Worm (Caenorhabditis elegans) whole organism, L1 larva: ENCODE results near the gene C47E12.2.

Experiments
- Y116A8C.19 ChIP-seq: sonication (generic microtip); optimal IDR thresholded peaks from 2 replicates; lab custom pipeline; 2016; ENCODE audit warnings: missing compliant biosample characterization, missing genetic modification characterization, borderline replicate concordance
- blmp-1 ChIP-seq: fragments of 150-350 bp; optimal IDR thresholded peaks from 2 replicates; lab custom pipeline; 2014; ENCODE audit warnings: missing biosample characterization, missing genetic modification characterization
- ceh-8 ChIP-seq: fragments of 200-800 bp; sonication (Bioruptor generic); optimal IDR thresholded peaks from 2 replicates; lab custom pipeline; 2018; ENCODE audit warnings: mild to moderate bottlenecking, missing genetic modification characterization, moderate library complexity, missing compliant biosample characterization
- ceh-90 ChIP-seq: sonication (generic microtip); optimal IDR thresholded peaks from 2 replicates; lab custom pipeline; 2016; ENCODE audit warnings: missing genetic modification characterization, missing compliant biosample characterization
- dpl-1 ChIP-seq, 3 experiments: fragments of 150-350 bp in 2 of 3; sonication (generic microtip) in 1 of 3; optimal IDR thresholded peaks; 2 replicates each; lab custom pipeline; 2014 to 2017; ENCODE audit warnings: missing biosample characterization in 3 of 3, missing genetic modification characterization in 3 of 3, missing genetic modification reagents in 3 of 3
- dsc-1 ChIP-seq: sonication (generic microtip); optimal IDR thresholded peaks from 2 replicates; lab custom pipeline; 2016; ENCODE audit warnings: mild to moderate bottlenecking, missing genetic modification characterization, missing compliant biosample characterization
- efl-1 ChIP-seq, 4 experiments: fragments of 150-350 bp; optimal IDR thresholded peaks in 3 of 4; peaks in 1 of 4; 1 replicate in 1 of 4; 2 replicates in 3 of 4; lab custom pipeline; 2014; ENCODE audit warnings: missing biosample characterization in 2 of 4, missing genetic modification characterization in 2 of 4, missing genetic modification reagents in 2 of 4
- efl-3 ChIP-seq: fragments of 200-800 bp; sonication (Bioruptor generic); optimal IDR thresholded peaks from 2 replicates; lab custom pipeline; 2018; ENCODE audit warnings: mild to moderate bottlenecking, missing genetic modification characterization, missing compliant biosample characterization
- egl-27 ChIP-seq, 2 experiments: fragments of 150-350 bp in 1 of 2; sonication (generic microtip); optimal IDR thresholded peaks; 3 replicates each; lab custom pipeline; 2017 to 2018; ENCODE audit warnings: missing biosample characterization in 2 of 2, missing genetic modification characterization in 2 of 2, missing genetic modification reagents in 2 of 2
- elt-2 ChIP-seq: sonication (generic microtip); optimal IDR thresholded peaks from 2 replicates; lab custom pipeline; 2016; ENCODE audit warnings: missing genetic modification characterization, mild to moderate bottlenecking, inconsistent platforms, missing compliant biosample characterization, missing genetic modification reagents
- elt-3 ChIP-seq, 6 experiments: fragments of 150-350 bp in 1 of 6; sonication (generic microtip); optimal IDR thresholded peaks; 2 replicates each; lab custom pipeline; 2017 to 2018; ENCODE audit warnings: missing biosample characterization in 6 of 6, missing genetic modification characterization in 6 of 6, inconsistent platforms in 1 of 6
- fkh-8 ChIP-seq: sonication (generic microtip); optimal IDR thresholded peaks from 2 replicates; lab custom pipeline; 2016; ENCODE audit warnings: mild to moderate bottlenecking, missing genetic modification characterization, missing compliant biosample characterization
- fos-1 ChIP-seq: fragments of 150-350 bp; optimal IDR thresholded peaks from 2 replicates; lab custom pipeline; 2014; ENCODE audit warnings: missing biosample characterization, missing genetic modification characterization
- irx-1 ChIP-seq: sonication (generic microtip); optimal IDR thresholded peaks from 2 replicates; lab custom pipeline; 2016; ENCODE audit warnings: missing genetic modification characterization, missing compliant biosample characterization
- jun-1 ChIP-seq: fragments of 150-350 bp; optimal IDR thresholded peaks from 2 replicates; lab custom pipeline; 2014; ENCODE audit warnings: missing biosample characterization, missing genetic modification reagents, missing genetic modification characterization
- lin-14 ChIP-seq: fragments of 200-800 bp; sonication (Bioruptor generic); optimal IDR thresholded peaks from 2 replicates; lab custom pipeline; 2018; ENCODE audit warnings: mild to moderate bottlenecking, missing genetic modification characterization, moderate library complexity, missing compliant biosample characterization
- lin-15B ChIP-seq: fragments of 150-350 bp; sonication (generic microtip); optimal IDR thresholded peaks from 3 replicates; lab custom pipeline; 2014; ENCODE audit warnings: missing biosample characterization, missing genetic modification characterization
- lin-35 ChIP-seq, 2 experiments: fragments of 150-350 bp; optimal IDR thresholded peaks; 2 replicates each; lab custom pipeline; 2014; ENCODE audit warnings: missing biosample characterization in 2 of 2, missing genetic modification characterization in 2 of 2, missing genetic modification reagents in 2 of 2
- lsy-2 ChIP-seq, 2 experiments: fragments of 150-350 bp; optimal IDR thresholded peaks; 2 replicates each; lab custom pipeline; 2014; ENCODE audit warnings: missing biosample characterization in 2 of 2, missing genetic modification characterization in 2 of 2
- mdl-1 ChIP-seq, 2 experiments: fragments of 150-350 bp; optimal IDR thresholded peaks; 2 replicates each; lab custom pipeline; 2014 to 2017; ENCODE audit warnings: missing biosample characterization in 2 of 2, missing genetic modification characterization in 2 of 2, inconsistent platforms in 1 of 2
- nhr-20 ChIP-seq: sonication (generic microtip); optimal IDR thresholded peaks from 2 replicates; lab custom pipeline; 2016; ENCODE audit warnings: mild to moderate bottlenecking, missing genetic modification characterization, missing compliant biosample characterization
- nhr-237 ChIP-seq: fragments of 150-350 bp; optimal IDR thresholded peaks from 2 replicates; lab custom pipeline; 2014; ENCODE audit warnings: missing biosample characterization, missing genetic modification characterization
- nhr-28 ChIP-seq: fragments of 150-350 bp; optimal IDR thresholded peaks from 2 replicates; lab custom pipeline; 2014; ENCODE audit warnings: missing biosample characterization, missing genetic modification characterization
- nhr-47 ChIP-seq: sonication (generic microtip); optimal IDR thresholded peaks from 2 replicates; lab custom pipeline; 2016; ENCODE audit warnings: mild to moderate bottlenecking, missing genetic modification characterization, moderate library complexity, missing compliant biosample characterization
- nhr-71 ChIP-seq: sonication (generic microtip); optimal IDR thresholded peaks from 2 replicates; lab custom pipeline; 2016; ENCODE audit warnings: mild to moderate bottlenecking, missing genetic modification characterization, moderate library complexity, missing compliant biosample characterization
- nhr-77 ChIP-seq: fragments of 150-350 bp; optimal IDR thresholded peaks from 2 replicates; lab custom pipeline; 2014; ENCODE audit warnings: missing biosample characterization, missing genetic modification characterization
- nhr-84 ChIP-seq: sonication (generic microtip); optimal IDR thresholded peaks from 2 replicates; lab custom pipeline; 2017; ENCODE audit warnings: missing biosample characterization, missing genetic modification characterization
- nhr-85 ChIP-seq: sonication (generic microtip); peaks from one replicate; lab custom pipeline; 2016; ENCODE audit warnings: missing genetic modification characterization, inconsistent platforms, missing compliant biosample characterization
- nhr-90 ChIP-seq: sonication (generic microtip); optimal IDR thresholded peaks from 2 replicates; lab custom pipeline; 2016; ENCODE audit warnings: mild to moderate bottlenecking, missing genetic modification characterization, missing compliant biosample characterization; ENCODE audit not compliant: poor library complexity
- pax-3 ChIP-seq: fragments of 200-800 bp; sonication (Bioruptor generic); optimal IDR thresholded peaks from 2 replicates; lab custom pipeline; 2018; ENCODE audit warnings: mild to moderate bottlenecking, missing genetic modification characterization, moderate library complexity, missing compliant biosample characterization
- pqm-1 ChIP-seq: sonication (generic microtip); optimal IDR thresholded peaks from 3 replicates; lab custom pipeline; 2017; ENCODE audit warnings: missing biosample characterization, missing genetic modification characterization
- skn-1 ChIP-seq: fragments of 150-350 bp; optimal IDR thresholded peaks from 2 replicates; lab custom pipeline; 2014; ENCODE audit warnings: missing biosample characterization, missing genetic modification characterization
- snu-23 ChIP-seq: sonication (generic microtip); optimal IDR thresholded peaks from 2 replicates; lab custom pipeline; 2016; ENCODE audit warnings: missing genetic modification characterization, missing compliant biosample characterization
- sptf-1 ChIP-seq: fragments of 150-350 bp; optimal IDR thresholded peaks from 2 replicates; lab custom pipeline; 2014; ENCODE audit warnings: missing biosample characterization, missing genetic modification characterization
- unc-62 ChIP-seq: fragments of 150-350 bp; optimal IDR thresholded peaks from 2 replicates; lab custom pipeline; 2014; ENCODE audit warnings: missing biosample characterization, missing genetic modification reagents, missing genetic modification characterization
- vab-15 ChIP-seq: sonication (generic microtip); optimal IDR thresholded peaks from 2 replicates; lab custom pipeline; 2017; ENCODE audit warnings: missing genotype, mild to moderate bottlenecking, missing genetic modification characterization, missing compliant biosample characterization
- xbp-1 ChIP-seq: sonication (generic microtip); optimal IDR thresholded peaks from 2 replicates; lab custom pipeline; 2016; ENCODE audit warnings: missing genetic modification characterization, missing compliant biosample characterization
- zip-4 ChIP-seq: fragments of 200-800 bp; sonication (Bioruptor generic); optimal IDR thresholded peaks from 2 replicates; lab custom pipeline; 2018; ENCODE audit warnings: mild to moderate bottlenecking, missing genetic modification characterization, moderate library complexity, missing compliant biosample characterization
- ztf-11 ChIP-seq, 2 experiments: sonication (generic microtip); optimal IDR thresholded peaks; 2 replicates each; lab custom pipeline; 2016 to 2017; ENCODE audit warnings: missing genetic modification characterization in 2 of 2, missing biosample characterization in 1 of 2, missing compliant biosample characterization in 1 of 2
- ztf-4 ChIP-seq: fragments of 150-350 bp; optimal IDR thresholded peaks from 2 replicates; lab custom pipeline; 2014; ENCODE audit warnings: missing biosample characterization, missing genetic modification characterization

The C47E12.2 gene

DNA sequence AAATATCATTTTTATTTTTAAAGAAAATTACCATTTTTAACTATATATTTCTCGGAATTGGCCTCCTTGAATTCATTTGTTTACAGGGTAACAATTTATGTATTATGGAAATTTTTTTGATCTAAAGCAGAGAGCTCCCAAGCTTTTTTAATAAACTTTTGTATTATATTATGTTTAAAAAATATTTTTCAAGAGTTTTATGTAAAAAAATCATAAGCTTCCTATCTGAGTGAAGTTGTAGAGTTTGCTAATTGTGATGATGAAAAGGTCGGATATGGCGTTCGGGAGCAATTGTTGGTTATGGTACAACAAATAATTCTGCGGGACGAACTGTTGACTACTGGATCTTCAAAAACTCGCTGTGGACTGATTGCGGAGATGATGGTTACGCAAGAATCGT is 18.0 kb upstream of the C47E12.2 start, which contains the start of gene F44D12.19:
F44D12.19 (plus strand) TSS at position 301 of the 400 bp plus-strand sequence.
- TF ChIP-seq ztf-11 (tag; optimal IDR thresholded peaks at IDR 0.05; lab: Kevin White, UChicago) (no peak), nhr-71 (no peak), nhr-47 (tag; lab: Kevin White, UChicago) (no peak)
- TF ChIP-seq, all 84 proteins: peak for 0

DNA sequence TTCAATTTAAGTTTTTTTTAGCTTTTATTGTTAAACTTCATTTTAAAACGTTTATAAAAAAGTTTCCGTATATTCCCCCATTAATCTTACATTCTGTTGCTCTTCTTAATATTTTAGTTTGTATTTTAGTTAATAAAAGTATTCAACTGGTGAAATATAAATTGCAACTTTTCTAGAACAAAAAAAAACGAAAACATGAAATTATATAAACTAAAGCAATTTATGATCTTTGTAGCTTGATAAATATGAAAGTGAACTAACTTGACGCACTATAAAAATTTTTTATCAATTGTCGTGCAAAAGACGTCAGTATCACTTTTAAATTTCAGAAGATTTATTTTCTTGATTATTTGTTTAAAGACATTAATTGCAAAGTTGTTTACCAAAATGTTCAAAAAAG is 14.3 kb upstream of the C47E12.2 start, which contains the start of gene F44D12.2:
F44D12.2 (minus strand) TSS at position 101 of the 400 bp plus-strand sequence.
- TF ChIP-seq fos-1 (tag; lab: Kevin White, UChicago) (no peak), efl-3 (GFP tag; lab: Kevin White, UChicago) (no peak), efl-1 (optimal IDR thresholded peaks at IDR 0.05; lab: Kevin White, UChicago) (no peak), efl-1 (GFP tag; optimal IDR thresholded peaks at IDR 0.05 in 1 of 2; lab: Kevin White, UChicago) (no peak), nhr-237 (tag; lab: Kevin White, UChicago) (no peak), irx-1 (no peak), elt-2 (no peak), pqm-1 (tag; lab: Kevin White, UChicago) (no peak), Y116A8C.19 (tag; lab: Kevin White, UChicago) (no peak), dpl-1 (GFP tag; optimal IDR thresholded peaks at IDR 0.05; lab: Kevin White, UChicago) (no peak), snu-23 (no peak), xbp-1 (tag; lab: Kevin White, UChicago) (no peak), vab-15 (tag; lab: Kevin White, UChicago) (no peak), ceh-90 (tag; lab: Kevin White, UChicago) (no peak), ztf-4 (tag; lab: Kevin White, UChicago) (no peak), nhr-28 (no peak), nhr-77 (tag; lab: Kevin White, UChicago) (no peak), nhr-90 (tag; lab: Kevin White, UChicago) (no peak)

DNA sequence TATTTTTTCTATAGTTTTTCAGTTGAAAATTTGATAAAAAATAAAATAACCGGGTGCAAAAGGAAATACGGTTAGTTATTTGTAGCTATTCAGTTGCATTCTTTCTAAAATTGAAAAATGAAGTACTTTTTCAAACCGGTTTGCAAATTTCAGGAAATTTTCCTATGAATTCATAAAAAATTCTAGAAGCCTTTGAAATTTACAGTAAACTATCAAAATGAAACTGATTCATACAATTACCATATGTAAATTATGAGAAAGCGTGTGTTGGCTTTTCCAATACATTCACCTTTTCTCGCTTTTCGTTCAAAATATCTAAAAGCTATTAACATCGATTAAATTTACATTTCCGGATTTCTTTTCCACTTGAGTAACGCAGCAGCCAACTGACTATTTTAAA is 13.7 kb upstream of the C47E12.2 start, which contains the start of gene ent-7:
ent-7 (plus strand) TSS at position 301 of the 400 bp plus-strand sequence.
- no peak for TF ChIP-seq lin-14 (GFP tag; lab: Kevin White, UChicago)
- TF ChIP-seq efl-1 (optimal IDR thresholded peaks at IDR 0.05; lab: Kevin White, UChicago) = no peak
- TF ChIP-seq efl-1 (GFP tag; optimal IDR thresholded peaks at IDR 0.05 in 1 of 2; lab: Kevin White, UChicago) = peak in 1 of 2 experiments; percentile 4

DNA sequence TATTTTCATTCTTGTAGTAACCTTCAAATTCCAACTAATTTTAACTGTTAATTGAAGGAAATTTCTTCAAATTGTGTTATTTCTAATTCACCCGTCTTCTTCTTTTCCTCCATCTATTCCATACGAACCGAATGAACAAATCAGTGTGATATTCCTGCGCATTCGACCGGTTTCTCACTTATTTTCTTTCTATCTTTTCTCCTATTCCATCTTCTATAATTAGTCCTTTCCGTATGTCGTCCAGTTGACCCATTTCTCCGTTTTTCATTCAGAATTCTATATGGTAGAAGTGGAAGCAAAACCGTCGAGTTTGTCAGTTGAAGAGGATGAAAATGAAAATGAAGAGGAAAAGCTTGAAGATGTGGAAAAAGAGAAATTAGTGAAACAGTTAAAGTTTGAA is 6.2 kb upstream of the C47E12.2 start, which contains the start of gene magu-4:
magu-4 (plus strand) TSS at position 218 of the 400 bp plus-strand sequence.
- TF ChIP-seq nhr-84 (tag; lab: Kevin White, UChicago) (no peak), Y116A8C.19 (tag; lab: Kevin White, UChicago) (no peak), efl-3 (GFP tag; lab: Kevin White, UChicago) (no peak), snu-23 (no peak), zip-4 (GFP tag; lab: Kevin White, UChicago) (no peak), lin-35 (GFP tag; optimal IDR thresholded peaks at IDR 0.05; lab: Kevin White, UChicago) (no peak), lin-14 (GFP tag; lab: Kevin White, UChicago) (peak; percentile 39), unc-62 (GFP tag; lab: Kevin White, UChicago) (no peak), nhr-77 (tag; lab: Kevin White, UChicago) (no peak), blmp-1 (tag; lab: Kevin White, UChicago) (peak; percentile 90), egl-27 (tag; optimal IDR thresholded peaks at IDR 0.05; lab: Kevin White, UChicago) (no peak)

DNA sequence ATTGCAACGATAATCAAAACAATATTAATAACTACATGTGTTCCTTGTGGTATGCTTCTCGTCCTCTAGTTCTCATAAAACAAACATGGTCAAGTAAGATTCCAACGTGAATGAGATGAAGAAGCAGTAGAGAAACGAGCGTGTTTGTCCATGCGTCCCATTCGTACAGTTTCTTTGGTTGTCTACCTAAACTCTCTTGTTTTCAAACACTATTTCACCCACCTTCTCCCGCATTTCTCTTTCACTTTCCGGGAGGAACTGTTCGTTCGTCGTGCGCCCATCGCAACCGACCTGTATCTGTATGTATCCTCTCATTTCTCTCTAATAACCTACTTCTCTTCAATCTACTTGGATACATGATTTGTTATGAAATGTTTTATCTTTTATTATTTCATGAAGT is 4.5 kb upstream of the C47E12.2 start:
- TF ChIP-seq skn-1 (peak; percentile 23), fkh-8 (no peak), nhr-237 (tag; lab: Kevin White, UChicago) (no peak), lin-15B (tag; lab: Kevin White, UChicago) (no peak), nhr-47 (tag; lab: Kevin White, UChicago) (no peak), blmp-1 (tag; lab: Kevin White, UChicago) (peak; percentile 99), nhr-20 (tag; lab: Kevin White, UChicago) (peak; percentile 5), pax-3 (tag; lab: Kevin White, UChicago) (no peak), mdl-1 (tag; optimal IDR thresholded peaks at IDR 0.05; lab: Kevin White, UChicago) (peak in 1 of 2 experiments; percentile 34), ceh-8 (GFP tag; lab: Kevin White, UChicago) (no peak), efl-1 (optimal IDR thresholded peaks at IDR 0.05; lab: Kevin White, UChicago) (peak in 1 of 2 experiments; percentile 4), efl-1 (GFP tag; optimal IDR thresholded peaks at IDR 0.05 in 1 of 2; lab: Kevin White, UChicago) (peak in 1 of 2 experiments; percentile 56), lin-14 (GFP tag; lab: Kevin White, UChicago) (peak; percentile 78), lin-35 (GFP tag; optimal IDR thresholded peaks at IDR 0.05; lab: Kevin White, UChicago) (peak in 1 of 2 experiments; percentile 10), lsy-2 (tag; optimal IDR thresholded peaks at IDR 0.05; lab: Kevin White, UChicago) (peak in 1 of 2 experiments; percentile 51), nhr-85 (tag; lab: Kevin White, UChicago) (no peak), Y116A8C.19 (tag; lab: Kevin White, UChicago) (no peak), sptf-1 (no peak), nhr-71 (peak; percentile 5), dsc-1 (no peak), jun-1 (tag; lab: Kevin White, UChicago) (no peak), elt-3 (tag; optimal IDR thresholded peaks at IDR 0.05; lab: Kevin White, UChicago) (peak in 2 of 6 experiments; percentile 32 to 67), snu-23 (peak; percentile 33), nhr-28 (no peak)
